Fruit fly (Drosophila melanogaster) whole organism, embryonic: ENCODE results near the gene barc.
A peak's percentile ranks its signal among the peaks of the same experiment; 100 is the strongest.

Source experiments
- Aef1 ChIP-seq: fragments of 200-800 bp; sonication (Bioruptor generic); IDR thresholded peaks from 3 replicates; pipeline ENCODE4 v1.3.6; 2022; ENCODE audit warnings: missing biosample characterization, missing genetic modification characterization
- CG10431 ChIP-seq: fragments of 200-800 bp; sonication (Bioruptor generic); optimal IDR thresholded peaks from 3 replicates; lab custom pipeline; 2018; ENCODE audit warnings: missing biosample characterization, mild to moderate bottlenecking, missing genetic modification characterization
- CG11093 ChIP-seq: fragments of 200-800 bp; sonication (Bioruptor generic); IDR thresholded peaks from 3 replicates; pipeline ENCODE4 v1.3.6; 2022; ENCODE audit warnings: missing biosample characterization, missing genetic modification characterization
- CG11456 ChIP-seq: fragments of 200-800 bp; sonication (Bioruptor generic); IDR thresholded peaks from 3 replicates; pipeline ENCODE4 v1.3.6; 2022; ENCODE audit warnings: missing biosample characterization, missing genetic modification characterization
- CG12659 ChIP-seq: fragments of 200-800 bp; sonication (Bioruptor generic); optimal IDR thresholded peaks from 3 replicates; lab custom pipeline; 2017; ENCODE audit warnings: mild to moderate bottlenecking, missing biosample characterization, missing genetic modification reagents, missing genetic modification characterization
- CG13424 ChIP-seq: fragments of 200-800 bp; sonication (Bioruptor generic); optimal IDR thresholded peaks from 2 replicates; lab custom pipeline; 2019; ENCODE audit warnings: missing biosample characterization, mild to moderate bottlenecking, missing genetic modification characterization, moderate library complexity
- CG1603 ChIP-seq: fragments of 200-800 bp; sonication (Bioruptor generic); optimal IDR thresholded peaks from 2 replicates; lab custom pipeline; 2019; ENCODE audit warnings: missing biosample characterization, mild to moderate bottlenecking, missing genetic modification characterization, moderate library complexity
- CG17385 ChIP-seq: fragments of 200-800 bp; sonication (Bioruptor generic); optimal IDR thresholded peaks from 3 replicates; lab custom pipeline; 2018; ENCODE audit warnings: missing biosample characterization, mild to moderate bottlenecking, missing genetic modification characterization
- CG18262 ChIP-seq: fragments of 200-800 bp; optimal IDR thresholded peaks from 3 replicates; lab custom pipeline; 2019; ENCODE audit warnings: missing biosample characterization, mild to moderate bottlenecking, missing genetic modification characterization, moderate library complexity
- CG18476 ChIP-seq: fragments of 200-800 bp; sonication (Bioruptor generic); optimal IDR thresholded peaks from 2 replicates; lab custom pipeline; 2016; ENCODE audit warnings: missing biosample characterization, mild to moderate bottlenecking, missing genetic modification characterization
- CG2120 ChIP-seq: fragments of 200-800 bp; sonication (Bioruptor generic); optimal IDR thresholded peaks from 3 replicates; lab custom pipeline; 2016; ENCODE audit warnings: missing biosample characterization, missing genetic modification characterization
- CG31365 ChIP-seq: fragments of 200-800 bp; sonication (Bioruptor generic); optimal IDR thresholded peaks from 2 replicates; lab custom pipeline; 2018; ENCODE audit warnings: missing biosample characterization, mild to moderate bottlenecking, missing genetic modification characterization
- CG3281 ChIP-seq: fragments of 200-800 bp; sonication (Bioruptor generic); optimal IDR thresholded peaks from 3 replicates; lab custom pipeline; 2017; ENCODE audit warnings: missing biosample characterization, mild to moderate bottlenecking, missing genetic modification characterization
- CG33213 ChIP-seq: fragments of 200-800 bp; sonication (Bioruptor generic); optimal IDR thresholded peaks from 3 replicates; lab custom pipeline; 2016; ENCODE audit warnings: missing biosample characterization, missing genetic modification characterization
- CG3407 ChIP-seq: fragments of 200-800 bp; sonication (Bioruptor generic); optimal IDR thresholded peaks from 2 replicates; lab custom pipeline; 2018; ENCODE audit warnings: missing biosample characterization, mild to moderate bottlenecking, missing genetic modification characterization
- CG4820 ChIP-seq: fragments of 200-800 bp; sonication (Bioruptor generic); optimal IDR thresholded peaks from 3 replicates; lab custom pipeline; 2016; ENCODE audit warnings: missing biosample characterization, missing genetic modification characterization
- CG5180 ChIP-seq: fragments of 200-800 bp; sonication (Bioruptor generic); optimal IDR thresholded peaks from 3 replicates; lab custom pipeline; 2017; ENCODE audit warnings: missing biosample characterization, missing genetic modification characterization, mild to moderate bottlenecking, moderate library complexity, missing genetic modification reagents
- CG9817 ChIP-seq: fragments of 200-800 bp; sonication (Bioruptor generic); optimal IDR thresholded peaks from 2 replicates; lab custom pipeline; 2018; ENCODE audit warnings: missing biosample characterization, mild to moderate bottlenecking, missing genetic modification characterization, moderate library complexity
- CHES-1-like ChIP-seq: fragments of 200-800 bp; sonication (Bioruptor generic); optimal IDR thresholded peaks from 2 replicates; lab custom pipeline; 2016; ENCODE audit warnings: missing biosample characterization, missing genetic modification characterization
- Drgx ChIP-seq: fragments of 200-800 bp; sonication (Bioruptor generic); IDR thresholded peaks from 2 replicates; pipeline ENCODE4 v1.3.6; 2022; ENCODE audit warnings: missing biosample characterization, missing genetic modification characterization
- Eip74EF ChIP-seq, 2 experiments: fragments of 200-800 bp in 1 of 2; fragments of >200 bp in 1 of 2; sonication (Bioruptor generic) in 1 of 2; optimal IDR thresholded peaks; 2 replicates each; lab custom pipeline; 2017 to 2019; ENCODE audit warnings: missing biosample characterization in 2 of 2, missing genetic modification characterization in 2 of 2, mild to moderate bottlenecking in 1 of 2, moderate library complexity in 1 of 2
- Hmx ChIP-seq: fragments of 200-800 bp; sonication (Bioruptor generic); optimal IDR thresholded peaks from 2 replicates; lab custom pipeline; 2016; ENCODE audit warnings: missing biosample characterization, missing genetic modification characterization
- Max ChIP-seq: fragments of 200-800 bp; sonication (Bioruptor generic); optimal IDR thresholded peaks from 2 replicates; lab custom pipeline; 2016; ENCODE audit warnings: missing biosample characterization, mild to moderate bottlenecking, missing genetic modification characterization
- Myb ChIP-seq: fragments of 200-800 bp; sonication (Bioruptor generic); optimal IDR thresholded peaks from 2 replicates; lab custom pipeline; 2016; ENCODE audit warnings: missing biosample characterization, missing genetic modification characterization
- NC2β ChIP-seq: fragments of 200-800 bp; sonication (Bioruptor generic); optimal IDR thresholded peaks from 2 replicates; lab custom pipeline; 2016; ENCODE audit warnings: missing biosample characterization, missing genetic modification characterization
- Pdp1 ChIP-seq, 2 experiments: fragments of 200-800 bp; sonication (Bioruptor generic); optimal IDR thresholded peaks; 3 replicates each; lab custom pipeline; 2016; ENCODE audit warnings: missing biosample characterization in 2 of 2, missing genetic modification characterization in 2 of 2, mild to moderate bottlenecking in 1 of 2, moderate library complexity in 1 of 2
- Scr ChIP-seq: fragments of 200-800 bp; sonication (Bioruptor generic); IDR thresholded peaks from 2 replicates; pipeline ENCODE4 v1.3.6; 2022; ENCODE audit warnings: missing biosample characterization, missing genetic modification characterization; ENCODE audit not compliant: partially characterized antibody
- Six4 ChIP-seq: fragments of 200-800 bp; sonication (Bioruptor generic); optimal IDR thresholded peaks from 2 replicates; lab custom pipeline; 2016; ENCODE audit warnings: missing biosample characterization, missing genetic modification characterization
- TFAM ChIP-seq: fragments of 200-800 bp; sonication (Bioruptor generic); optimal IDR thresholded peaks from 2 replicates; lab custom pipeline; 2017; ENCODE audit warnings: missing biosample characterization, missing genetic modification characterization, inconsistent platforms
- Taf1 ChIP-seq: fragments of 200-800 bp; sonication (Bioruptor generic); IDR thresholded peaks from 2 replicates; pipeline ENCODE4 v1.3.6; 2022; ENCODE audit warnings: missing biosample characterization, missing genetic modification characterization
- bab2 ChIP-seq: fragments of 200-800 bp; sonication (Bioruptor generic); optimal IDR thresholded peaks from 2 replicates; lab custom pipeline; 2016; ENCODE audit warnings: missing biosample characterization, missing genetic modification characterization
- bcd ChIP-seq: fragments of 200-800 bp; sonication (Bioruptor generic); optimal IDR thresholded peaks from 2 replicates; lab custom pipeline; 2017; ENCODE audit warnings: missing biosample characterization, mild to moderate bottlenecking, missing genetic modification characterization
- disco-r ChIP-seq: fragments of 200-800 bp; sonication (Bioruptor generic); optimal IDR thresholded peaks from 2 replicates; lab custom pipeline; 2016; ENCODE audit warnings: missing biosample characterization, missing genetic modification characterization
- fu2 ChIP-seq: fragments of 200-800 bp; sonication (Bioruptor generic); optimal IDR thresholded peaks from 2 replicates; lab custom pipeline; 2016; ENCODE audit warnings: missing biosample characterization, missing genetic modification characterization
- ham ChIP-seq: fragments of 200-800 bp; sonication (Bioruptor generic); IDR thresholded peaks from 2 replicates; pipeline ENCODE4 v1.3.6; 2022; ENCODE audit warnings: missing biosample characterization, missing genetic modification characterization
- hb ChIP-seq: fragments of 200-800 bp; sonication (Bioruptor generic); IDR thresholded peaks from 3 replicates; pipeline ENCODE4 v1.3.6; 2022; ENCODE audit warnings: missing biosample characterization, missing genetic modification characterization; ENCODE audit not compliant: partially characterized antibody
- jing ChIP-seq: fragments of 200-800 bp; sonication (Bioruptor generic); optimal IDR thresholded peaks from 2 replicates; lab custom pipeline; 2018; ENCODE audit warnings: missing biosample characterization, mild to moderate bottlenecking, missing genetic modification characterization
- ken ChIP-seq: fragments of 200-800 bp; sonication (Bioruptor generic); IDR thresholded peaks from 3 replicates; pipeline ENCODE4 v1.3.6; 2022; ENCODE audit warnings: missing biosample characterization, missing genetic modification characterization
- lilli ChIP-seq: fragments of 200-800 bp; sonication (Bioruptor generic); optimal IDR thresholded peaks from 3 replicates; lab custom pipeline; 2016; ENCODE audit warnings: missing biosample characterization, missing genetic modification characterization
- lov ChIP-seq, 2 experiments: fragments of 200-800 bp in 1 of 2; fragments of >200 bp in 1 of 2; sonication (Bioruptor generic) in 1 of 2; IDR thresholded peaks in 1 of 2; optimal IDR thresholded peaks in 1 of 2; 2 replicates in 1 of 2; 3 replicates in 1 of 2; pipeline versions ENCODE4 v1.3.6 to Lab custom; 2017 to 2022; ENCODE audit warnings: missing biosample characterization in 1 of 2, missing genetic modification characterization in 1 of 2
- mam ChIP-seq: fragments of 200-800 bp; sonication (Bioruptor generic); optimal IDR thresholded peaks from 3 replicates; lab custom pipeline; 2016; ENCODE audit warnings: missing biosample characterization, missing genetic modification characterization
- pita ChIP-seq: fragments of 200-800 bp; sonication (Bioruptor generic); optimal IDR thresholded peaks from 2 replicates; lab custom pipeline; 2017; ENCODE audit warnings: missing biosample characterization, mild to moderate bottlenecking, missing genetic modification characterization
- prd ChIP-seq, 3 experiments: fragments of >200 bp in 2 of 3; fragments of 200-800 bp in 1 of 3; sonication (Bioruptor generic) in 1 of 3; optimal IDR thresholded peaks in 2 of 3; IDR thresholded peaks in 1 of 3; 2 replicates in 2 of 3; 3 replicates in 1 of 3; pipeline versions ENCODE4 v1.3.6 to Lab custom; 2017 to 2022; ENCODE audit warnings: missing biosample characterization in 1 of 3, missing genetic modification characterization in 1 of 3
- psq ChIP-seq: fragments of 200-800 bp; sonication (Bioruptor generic); optimal IDR thresholded peaks from 2 replicates; lab custom pipeline; 2017; ENCODE audit warnings: missing biosample characterization, missing genetic modification characterization
- pum ChIP-seq: fragments of 200-800 bp; sonication (Bioruptor generic); optimal IDR thresholded peaks from 2 replicates; lab custom pipeline; 2016; ENCODE audit warnings: missing biosample characterization, missing genetic modification characterization
- sima ChIP-seq: fragments of 200-800 bp; sonication (Bioruptor generic); optimal IDR thresholded peaks from 2 replicates; lab custom pipeline; 2016; ENCODE audit warnings: missing biosample characterization, missing genetic modification characterization
- tin ChIP-seq: fragments of 200-800 bp; sonication (Bioruptor generic); optimal IDR thresholded peaks from 3 replicates; lab custom pipeline; 2016; ENCODE audit warnings: missing biosample characterization, missing genetic modification characterization
- toy ChIP-seq: fragments of 200-800 bp; sonication (Bioruptor generic); IDR thresholded peaks from 2 replicates; pipeline ENCODE4 v1.3.6; 2022; ENCODE audit warnings: missing biosample characterization, missing genetic modification characterization
- vnd ChIP-seq: fragments of 200-800 bp; sonication (Bioruptor generic); IDR thresholded peaks from 3 replicates; pipeline ENCODE4 v1.3.6; 2022; ENCODE audit warnings: missing biosample characterization, missing genetic modification characterization; ENCODE audit not compliant: partially characterized antibody

barc gene

DNA sequence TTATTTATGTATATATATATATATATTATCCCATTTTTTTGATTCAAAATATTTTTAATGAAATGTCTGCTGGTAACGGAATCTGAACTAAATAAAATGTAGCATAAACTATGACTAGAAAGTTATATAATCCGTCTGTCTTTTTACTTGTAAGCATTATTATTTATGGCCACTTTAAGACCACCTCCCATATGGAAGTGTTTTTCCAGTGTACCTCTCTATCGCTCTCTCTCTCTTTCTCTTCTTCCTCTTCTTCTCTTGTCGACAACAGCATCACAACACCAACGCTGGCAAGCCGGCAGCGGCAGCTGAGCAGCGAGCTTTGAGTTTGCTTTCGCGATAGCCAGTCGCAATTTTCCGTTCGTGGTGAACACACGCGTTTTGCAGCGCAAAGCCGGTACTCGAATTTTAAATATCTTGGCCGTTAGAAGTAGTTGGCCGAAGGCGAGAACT, 50.8 kb downstream of the barc start, which contains the start of gene rgn (continued):
- no peak for TF ChIP-seq vnd (GFP tag; lab: Robert Waterston, UW)
- TF ChIP-seq bcd (GFP tag; lab: Kevin White, UChicago), result peak; percentile 80
- peak; percentile 86 for TF ChIP-seq CG2120
- TF ChIP-seq disco-r (GFP tag; lab: Kevin White, UChicago), result no peak
- no peak for TF ChIP-seq lov (optimal IDR thresholded peaks at IDR 0.05; lab: Kevin White, UChicago)
- peak; percentile 33; the same call in 1 of the 3 replicates for TF ChIP-seq lov (GFP tag; IDR thresholded peaks at IDR 0.05; lab: Robert Waterston, UW)
- TF ChIP-seq fu2 (GFP tag; lab: Kevin White, UChicago), result peak; percentile 52
- peak; percentile 79 for TF ChIP-seq CG11456 (GFP tag; lab: Robert Waterston, UW)
- peak; percentile 87 for TF ChIP-seq CG17385
- TF ChIP-seq CG13424 (tag; lab: Kevin White, UChicago), result peak; percentile 81
- peak; percentile 28 for TF ChIP-seq psq (GFP tag; lab: Kevin White, UChicago)
- no peak for TF ChIP-seq pita (GFP tag; lab: Kevin White, UChicago)
- TF ChIP-seq hb (GFP tag; lab: Robert Waterston, UW), result no peak
- peak; percentile 22 for TF ChIP-seq CG18476 (GFP tag; lab: Kevin White, UChicago)
- TF ChIP-seq CG18262 (tag; lab: Kevin White, UChicago), result peak; percentile 62
- TF ChIP-seq CG10431 (GFP tag; lab: Kevin White, UChicago), result no peak
- TF ChIP-seq Eip74EF (GFP tag; optimal IDR thresholded peaks at IDR 0.05; lab: Kevin White, UChicago), result peak in 1 of 2 experiments; percentile 36
- TF ChIP-seq CG3281 (GFP tag; lab: Kevin White, UChicago), result peak; percentile 92
- TF ChIP-seq lilli (GFP tag; lab: Kevin White, UChicago), result peak; percentile 63
- peak; percentile 82 for TF ChIP-seq Aef1 (GFP tag; lab: Robert Waterston, UW)
- peak; percentile 45 for TF ChIP-seq bab2
- no peak for TF ChIP-seq Scr
- TF ChIP-seq jing (GFP tag; lab: Kevin White, UChicago), result peak; percentile 42
- peak; percentile 87 for TF ChIP-seq CG12659 (GFP tag; lab: Kevin White, UChicago)
- TF ChIP-seq ken (GFP tag; lab: Robert Waterston, UW), result peak; percentile 41; the same call in 1 of the 3 replicates
- TF ChIP-seq mam (GFP tag; lab: Kevin White, UChicago), result peak; percentile 62
- peak; percentile 58 to 87 for TF ChIP-seq Pdp1 (GFP tag; optimal IDR thresholded peaks at IDR 0.05; lab: Kevin White, UChicago)
- 0 out of 2 replicates have a peak, but pooled peaks have one; percentile 45 for TF ChIP-seq ham (GFP tag; lab: Robert Waterston, UW)
- peak; percentile 47 for TF ChIP-seq CHES-1-like
- TF ChIP-seq CG1603 (tag; lab: Kevin White, UChicago), result peak; percentile 52
- TF ChIP-seq CG5180, result peak; percentile 50
- TF ChIP-seq tin, result peak; percentile 65
- no peak for TF ChIP-seq prd (optimal IDR thresholded peaks at IDR 0.05; lab: Kevin White, UChicago)
- TF ChIP-seq prd (GFP tag; IDR thresholded peaks at IDR 0.05; lab: Robert Waterston, UW), result peak; percentile 70
- TF ChIP-seq CG4820 (GFP tag; lab: Kevin White, UChicago), result peak; percentile 54
- peak; percentile 73 for TF ChIP-seq CG9817 (tag; lab: Kevin White, UChicago)
- TF ChIP-seq Six4 (GFP tag; lab: Kevin White, UChicago), result peak; percentile 31
- TF ChIP-seq Taf1, result peak; percentile 78
- no peak for TF ChIP-seq sima
- peak; percentile 70 for TF ChIP-seq Myb (GFP tag; lab: Kevin White, UChicago)
- TF ChIP-seq CG33213 (GFP tag; lab: Kevin White, UChicago), result peak; percentile 11
- TF ChIP-seq CG3407, result no peak
- TF ChIP-seq Max, result peak; percentile 22
- 0 out of 2 replicates have a peak, but pooled peaks have one; percentile 31 for TF ChIP-seq toy (GFP tag; lab: Robert Waterston, UW)
- TF ChIP-seq NC2β (GFP tag; lab: Kevin White, UChicago), result no peak
- peak; percentile 46; the same call in 1 of the 3 replicates for TF ChIP-seq CG11093 (GFP tag; lab: Robert Waterston, UW)
- TF ChIP-seq Hmx (GFP tag; lab: Kevin White, UChicago), result no peak
- TF ChIP-seq TFAM (GFP tag; lab: Kevin White, UChicago), result no peak
- TF ChIP-seq CG31365, result no peak
- peak; percentile 86 for TF ChIP-seq Drgx
- TF ChIP-seq pum, result peak; percentile 44
